Worm (Caenorhabditis elegans) whole organism, L2 larva: ENCODE results near the gene cfap-36.

ENCODE experiments used
- R02D3.7 ChIP-seq: fragments of 150-350 bp; optimal IDR thresholded peaks from 2 replicates; lab custom pipeline; 2014; ENCODE audit warnings: missing biosample characterization, missing genetic modification characterization
- aly-2 ChIP-seq: fragments of 150-350 bp; optimal IDR thresholded peaks from 2 replicates; lab custom pipeline; 2014; ENCODE audit warnings: missing biosample characterization, missing genetic modification characterization
- dmd-4 ChIP-seq: sonication (generic microtip); optimal IDR thresholded peaks from 2 replicates; lab custom pipeline; 2017; ENCODE audit warnings: missing biosample characterization, missing genetic modification characterization
- elt-1 ChIP-seq: fragments of 150-350 bp; optimal IDR thresholded peaks from 2 replicates; lab custom pipeline; 2014; ENCODE audit warnings: missing biosample characterization, missing genetic modification characterization
- elt-3 ChIP-seq: sonication (generic microtip); optimal IDR thresholded peaks from 2 replicates; lab custom pipeline; 2017; ENCODE audit warnings: missing biosample characterization, missing genetic modification characterization
- nhr-10 ChIP-seq: sonication (generic microtip); optimal IDR thresholded peaks from 2 replicates; lab custom pipeline; 2017; ENCODE audit warnings: missing biosample characterization, missing genetic modification characterization
- nhr-77 ChIP-seq: fragments of 150-350 bp; optimal IDR thresholded peaks from 2 replicates; lab custom pipeline; 2014; ENCODE audit warnings: missing biosample characterization, missing genetic modification characterization
- skn-1 ChIP-seq: sonication (generic microtip); optimal IDR thresholded peaks from 2 replicates; lab custom pipeline; 2017; ENCODE audit warnings: missing biosample characterization, missing genetic modification characterization
- unc-55 ChIP-seq: fragments of 150-350 bp; sonication (generic microtip); optimal IDR thresholded peaks from 3 replicates; lab custom pipeline; 2014; ENCODE audit warnings: missing biosample characterization, missing genetic modification reagents, missing genetic modification characterization
- zag-1 ChIP-seq: fragments of 150-350 bp; optimal IDR thresholded peaks from 2 replicates; lab custom pipeline; 2014; ENCODE audit warnings: missing biosample characterization, missing genetic modification characterization
- ztf-11 ChIP-seq: sonication (generic microtip); optimal IDR thresholded peaks from 2 replicates; lab custom pipeline; 2017; ENCODE audit warnings: missing biosample characterization, missing genetic modification characterization
- ztf-4 ChIP-seq: fragments of 150-350 bp; optimal IDR thresholded peaks from 2 replicates; lab custom pipeline; 2014; ENCODE audit warnings: missing biosample characterization, missing genetic modification characterization

DNA sequence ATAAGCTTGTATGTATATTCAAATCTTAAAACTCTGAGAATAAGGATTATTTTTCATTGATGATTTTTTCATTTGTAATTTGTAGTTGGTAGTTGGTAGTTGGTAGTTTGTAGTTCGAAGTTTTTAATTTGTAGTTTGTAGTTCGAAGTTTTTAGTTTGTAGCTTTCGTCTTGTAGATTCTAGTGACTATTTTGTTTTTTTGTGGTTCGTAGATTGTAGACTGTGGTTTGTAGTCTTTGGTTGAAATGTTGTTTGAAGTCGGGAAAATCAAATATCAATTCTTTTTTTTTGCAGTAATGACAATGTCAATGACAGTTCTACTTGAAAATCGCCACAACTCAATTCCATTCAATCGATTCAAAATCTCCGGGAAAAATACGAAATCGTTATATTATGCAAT, 26.3 kb downstream of the cfap-36 start:
- no peak for TF ChIP-seq skn-1 (tag; lab: Kevin White, UChicago)
- TF ChIP-seq unc-55 (GFP tag; lab: Kevin White, UChicago), result no peak
- TF ChIP-seq elt-1 (tag; lab: Kevin White, UChicago), result no peak
- TF ChIP-seq dmd-4 (tag; lab: Kevin White, UChicago), result no peak
- no peak for TF ChIP-seq R02D3.7 (tag; lab: Kevin White, UChicago)
- TF ChIP-seq aly-2, result no peak
- TF ChIP-seq ztf-11, result no peak
- TF ChIP-seq nhr-77 (tag; lab: Kevin White, UChicago), result no peak
- TF ChIP-seq zag-1 (tag; lab: Kevin White, UChicago), result no peak
- no peak for TF ChIP-seq nhr-10 (tag; lab: Kevin White, UChicago)
- no peak for TF ChIP-seq elt-3 (tag; lab: Kevin White, UChicago)
- no peak for TF ChIP-seq ztf-4 (tag; lab: Kevin White, UChicago)
